Fruit fly (Drosophila melanogaster) whole organism, embryonic: Measurements from ENCODE around the gene RhoGAP18B.

Source experiments
- Adf1 ChIP-seq: fragments of 200-800 bp; sonication (Bioruptor generic); IDR thresholded peaks from 2 replicates; pipeline ENCODE4 v1.3.6; 2022; ENCODE audit warnings: missing biosample characterization, missing genetic modification characterization
- CG10267 ChIP-seq: fragments of 200-800 bp; sonication (Bioruptor generic); optimal IDR thresholded peaks from 2 replicates; lab custom pipeline; 2018; ENCODE audit warnings: missing biosample characterization, mild to moderate bottlenecking, missing genetic modification characterization, moderate library complexity
- CG10274 ChIP-seq: fragments of 200-800 bp; sonication (Bioruptor generic); optimal IDR thresholded peaks from 3 replicates; lab custom pipeline; 2017; ENCODE audit warnings: missing biosample characterization, mild to moderate bottlenecking, missing genetic modification characterization
- CG12104 ChIP-seq: fragments of 200-800 bp; sonication (Bioruptor generic); optimal IDR thresholded peaks from 3 replicates; lab custom pipeline; 2016; ENCODE audit warnings: missing biosample characterization, missing genetic modification characterization
- CG12155 ChIP-seq: fragments of 200-800 bp; sonication (Bioruptor generic); optimal IDR thresholded peaks from 3 replicates; lab custom pipeline; 2016; ENCODE audit warnings: missing biosample characterization, missing genetic modification characterization
- CG12942 ChIP-seq: fragments of 200-800 bp; sonication (Bioruptor generic); optimal IDR thresholded peaks from 3 replicates; lab custom pipeline; 2016; ENCODE audit warnings: missing biosample characterization, missing genetic modification characterization
- CG15696 ChIP-seq: fragments of 200-800 bp; sonication (Bioruptor generic); optimal IDR thresholded peaks from 2 replicates; lab custom pipeline; 2019; ENCODE audit warnings: missing biosample characterization, mild to moderate bottlenecking, missing genetic modification characterization, moderate library complexity
- CG17186 ChIP-seq: fragments of 200-800 bp; sonication (Bioruptor generic); optimal IDR thresholded peaks from 3 replicates; lab custom pipeline; 2017; ENCODE audit warnings: missing biosample characterization, missing genetic modification reagents, missing genetic modification characterization
- CG17361 ChIP-seq: fragments of 200-800 bp; sonication (Bioruptor generic); IDR thresholded peaks from 3 replicates; pipeline ENCODE4 v1.3.6; 2022; ENCODE audit warnings: missing biosample characterization, missing genetic modification characterization
- CG18619 ChIP-seq: fragments of 200-800 bp; sonication (Bioruptor generic); optimal IDR thresholded peaks from 3 replicates; lab custom pipeline; 2017; ENCODE audit warnings: missing biosample characterization, mild to moderate bottlenecking, missing genetic modification characterization
- CG30403 ChIP-seq: fragments of 200-800 bp; sonication (Bioruptor generic); optimal IDR thresholded peaks from 3 replicates; lab custom pipeline; 2016; ENCODE audit warnings: missing biosample characterization, missing genetic modification characterization
- CG31365 ChIP-seq: fragments of 200-800 bp; sonication (Bioruptor generic); optimal IDR thresholded peaks from 2 replicates; lab custom pipeline; 2018; ENCODE audit warnings: missing biosample characterization, mild to moderate bottlenecking, missing genetic modification characterization
- CG33557 ChIP-seq: fragments of 200-800 bp; sonication (Bioruptor generic); optimal IDR thresholded peaks from 2 replicates; lab custom pipeline; 2019; ENCODE audit warnings: missing biosample characterization, mild to moderate bottlenecking, missing genetic modification characterization, moderate library complexity
- CG34376 ChIP-seq: fragments of 200-800 bp; sonication (Bioruptor generic); optimal IDR thresholded peaks from 2 replicates; lab custom pipeline; 2018; ENCODE audit warnings: missing biosample characterization, mild to moderate bottlenecking, missing genetic modification characterization
- CG7987 ChIP-seq: fragments of 200-800 bp; sonication (Bioruptor generic); optimal IDR thresholded peaks from 2 replicates; lab custom pipeline; 2018; ENCODE audit warnings: missing biosample characterization, mild to moderate bottlenecking, missing genetic modification characterization, moderate library complexity
- Dbx ChIP-seq: fragments of 200-800 bp; sonication (Bioruptor generic); IDR thresholded peaks from 3 replicates; pipeline ENCODE4 v1.3.6; 2022; ENCODE audit warnings: missing biosample characterization, missing genetic modification characterization
- Drgx ChIP-seq: fragments of 200-800 bp; sonication (Bioruptor generic); IDR thresholded peaks from 2 replicates; pipeline ENCODE4 v1.3.6; 2022; ENCODE audit warnings: missing biosample characterization, missing genetic modification characterization
- Eip74EF ChIP-seq, 2 experiments: fragments of 200-800 bp in 1 of 2; fragments of >200 bp in 1 of 2; sonication (Bioruptor generic) in 1 of 2; optimal IDR thresholded peaks; 2 replicates each; lab custom pipeline; 2017 to 2019; ENCODE audit warnings: missing biosample characterization in 2 of 2, missing genetic modification characterization in 2 of 2, mild to moderate bottlenecking in 1 of 2, moderate library complexity in 1 of 2
- Fer1 ChIP-seq: fragments of 200-800 bp; sonication (Bioruptor generic); optimal IDR thresholded peaks from 2 replicates; lab custom pipeline; 2017; ENCODE audit warnings: missing biosample characterization, mild to moderate bottlenecking, missing genetic modification characterization
- Gsc ChIP-seq: fragments of 200-800 bp; sonication (Bioruptor generic); IDR thresholded peaks from 2 replicates; pipeline ENCODE4 v1.3.6; 2022; ENCODE audit warnings: missing biosample characterization, missing genetic modification characterization
- Hr3 ChIP-seq: fragments of 200-800 bp; sonication (Bioruptor generic); optimal IDR thresholded peaks from 3 replicates; lab custom pipeline; 2016; ENCODE audit warnings: missing biosample characterization, missing genetic modification characterization
- Hsf ChIP-seq: fragments of 200-800 bp; sonication (Bioruptor generic); optimal IDR thresholded peaks from 3 replicates; lab custom pipeline; 2016; ENCODE audit warnings: missing biosample characterization, missing genetic modification characterization
- Lpt ChIP-seq: fragments of >200 bp; optimal IDR thresholded peaks from 2 replicates; lab custom pipeline; 2018; ENCODE audit warnings: missing biosample characterization, missing genetic modification characterization
- MESR4 ChIP-seq: fragments of 200-800 bp; sonication (Bioruptor generic); optimal IDR thresholded peaks from 2 replicates; lab custom pipeline; 2018; ENCODE audit warnings: missing biosample characterization, mild to moderate bottlenecking, missing genetic modification characterization, moderate library complexity
- Nf-YA ChIP-seq: fragments of 200-800 bp; sonication (Bioruptor generic); IDR thresholded peaks from 2 replicates; pipeline ENCODE4 v1.3.6; 2022; ENCODE audit warnings: missing biosample characterization, missing genetic modification characterization
- Pdp1 ChIP-seq, 2 experiments: fragments of 200-800 bp; sonication (Bioruptor generic); optimal IDR thresholded peaks; 3 replicates each; lab custom pipeline; 2016; ENCODE audit warnings: missing biosample characterization in 2 of 2, missing genetic modification characterization in 2 of 2, mild to moderate bottlenecking in 1 of 2, moderate library complexity in 1 of 2
- Ssrp ChIP-seq: fragments of 200-800 bp; sonication (Bioruptor generic); optimal IDR thresholded peaks from 2 replicates; lab custom pipeline; 2018; ENCODE audit warnings: missing biosample characterization, mild to moderate bottlenecking, missing genetic modification characterization, moderate library complexity
- TFAM ChIP-seq: fragments of 200-800 bp; sonication (Bioruptor generic); optimal IDR thresholded peaks from 2 replicates; lab custom pipeline; 2017; ENCODE audit warnings: missing biosample characterization, missing genetic modification characterization, inconsistent platforms
- al ChIP-seq: fragments of 200-800 bp; sonication (Bioruptor generic); IDR thresholded peaks from 2 replicates; pipeline ENCODE4 v1.3.6; 2022; ENCODE audit warnings: missing biosample characterization, missing genetic modification characterization
- ash1 ChIP-seq: fragments of 200-800 bp; sonication (Bioruptor generic); optimal IDR thresholded peaks from 2 replicates; lab custom pipeline; 2018; ENCODE audit warnings: missing biosample characterization, mild to moderate bottlenecking, missing genetic modification characterization
- cato ChIP-seq: fragments of 200-800 bp; sonication (Bioruptor generic); optimal IDR thresholded peaks from 2 replicates; lab custom pipeline; 2016; ENCODE audit warnings: missing biosample characterization, missing genetic modification characterization, borderline replicate concordance
- crc ChIP-seq: fragments of 200-800 bp; sonication (Bioruptor generic); optimal IDR thresholded peaks from 2 replicates; lab custom pipeline; 2016; ENCODE audit warnings: missing biosample characterization, missing genetic modification characterization
- crol ChIP-seq: fragments of 200-800 bp; sonication (Bioruptor generic); IDR thresholded peaks from 2 replicates; pipeline ENCODE4 v1.3.6; 2022; ENCODE audit warnings: missing biosample characterization, missing genetic modification characterization
- dati ChIP-seq: fragments of 200-800 bp; sonication (Bioruptor generic); IDR thresholded peaks from 2 replicates; pipeline ENCODE4 v1.3.6; 2022; ENCODE audit warnings: missing biosample characterization, missing genetic modification characterization
- dpn ChIP-seq, 2 experiments: fragments of 200-800 bp; sonication (Bioruptor generic); optimal IDR thresholded peaks; 3 replicates each; lab custom pipeline; 2016; ENCODE audit warnings: missing biosample characterization in 2 of 2, missing genetic modification characterization in 2 of 2
- emc ChIP-seq: fragments of 200-800 bp; sonication (Bioruptor generic); optimal IDR thresholded peaks from 2 replicates; lab custom pipeline; 2016; ENCODE audit warnings: missing biosample characterization, missing genetic modification characterization
- fd3F ChIP-seq: fragments of 200-800 bp; sonication (Bioruptor generic); optimal IDR thresholded peaks from 2 replicates; lab custom pipeline; 2018; ENCODE audit warnings: missing biosample characterization, mild to moderate bottlenecking, missing genetic modification characterization, moderate library complexity
- gce ChIP-seq: fragments of 200-800 bp; sonication (Bioruptor generic); IDR thresholded peaks from 3 replicates; pipeline ENCODE4 v1.3.6; 2022; ENCODE audit warnings: missing biosample characterization, missing genetic modification characterization
- gem ChIP-seq: fragments of 200-800 bp; sonication (Bioruptor generic); optimal IDR thresholded peaks from 2 replicates; lab custom pipeline; 2019; ENCODE audit warnings: missing biosample characterization, mild to moderate bottlenecking, missing genetic modification characterization, moderate library complexity
- gt ChIP-seq: fragments of 200-800 bp; sonication (Bioruptor generic); IDR thresholded peaks from 2 replicates; pipeline ENCODE4 v1.3.6; 2022; ENCODE audit warnings: missing biosample characterization, missing genetic modification characterization
- h ChIP-seq: fragments of >200 bp; optimal IDR thresholded peaks from 2 replicates; lab custom pipeline; 2017
- kah ChIP-seq: fragments of 200-800 bp; sonication (Bioruptor generic); optimal IDR thresholded peaks from 2 replicates; lab custom pipeline; 2018; ENCODE audit warnings: missing biosample characterization, mild to moderate bottlenecking, missing genetic modification characterization
- klu ChIP-seq: fragments of 200-800 bp; sonication (Bioruptor generic); IDR thresholded peaks from 2 replicates; pipeline ENCODE4 v1.3.6; 2022; ENCODE audit warnings: missing biosample characterization, missing genetic modification characterization
- kni ChIP-seq: fragments of 200-800 bp; sonication (Bioruptor generic); optimal IDR thresholded peaks from 3 replicates; lab custom pipeline; 2017; ENCODE audit warnings: mild to moderate bottlenecking, missing biosample characterization, missing genetic modification reagents, missing genetic modification characterization
- maf-S ChIP-seq: fragments of 200-800 bp; sonication (Bioruptor generic); optimal IDR thresholded peaks from 2 replicates; lab custom pipeline; 2016; ENCODE audit warnings: missing biosample characterization, missing genetic modification characterization
- pfk ChIP-seq: fragments of 200-800 bp; sonication (Bioruptor generic); optimal IDR thresholded peaks from 2 replicates; lab custom pipeline; 2018; ENCODE audit warnings: missing biosample characterization, mild to moderate bottlenecking, missing genetic modification characterization, moderate library complexity
- pnt ChIP-seq: fragments of 200-800 bp; sonication (Bioruptor generic); optimal IDR thresholded peaks from 3 replicates; lab custom pipeline; 2016; ENCODE audit warnings: missing biosample characterization, missing genetic modification characterization
- sisA ChIP-seq: fragments of 200-800 bp; sonication (Bioruptor generic); IDR thresholded peaks from 2 replicates; pipeline ENCODE4 v1.3.6; 2022; ENCODE audit warnings: missing biosample characterization, missing genetic modification characterization
- slp2 ChIP-seq: fragments of 200-800 bp; sonication (Bioruptor generic); optimal IDR thresholded peaks from 2 replicates; lab custom pipeline; 2016; ENCODE audit warnings: missing biosample characterization, missing genetic modification characterization
- sug ChIP-seq: fragments of 200-800 bp; optimal IDR thresholded peaks from 2 replicates; lab custom pipeline; 2019; ENCODE audit warnings: missing biosample characterization, mild to moderate bottlenecking, missing genetic modification characterization, moderate library complexity
- tgo ChIP-seq: fragments of 200-800 bp; sonication (Bioruptor generic); IDR thresholded peaks from 3 replicates; pipeline ENCODE4 v1.3.6; 2022; ENCODE audit warnings: missing biosample characterization, missing genetic modification characterization
- usp ChIP-seq: fragments of >200 bp; optimal IDR thresholded peaks from 2 replicates; lab custom pipeline; 2017; ENCODE audit warnings: missing biosample characterization, missing genetic modification characterization

RhoGAP18B gene

dm6 chrX:19146421-19146952 lies 20.4 kb downstream of the RhoGAP18B start (continued):
- TF ChIP-seq TFAM (GFP tag; lab: Kevin White, UChicago) (no peak), tgo (no peak), CG10274 (GFP tag; lab: Kevin White, UChicago) (no peak), Hr3 (GFP tag; lab: Kevin White, UChicago) (peak; percentile 20), CG30403 (peak; percentile 46), usp (GFP tag; lab: Kevin White, UChicago) (no peak), slp2 (GFP tag; lab: Kevin White, UChicago) (no peak), CG10267 (tag; lab: Kevin White, UChicago) (no peak), Lpt (GFP tag; lab: Kevin White, UChicago) (no peak), dpn (GFP tag; optimal IDR thresholded peaks at IDR 0.05; lab: Kevin White, UChicago) (peak; percentile 17 to 42), CG17361 (GFP tag; lab: Robert Waterston, UW) (no peak), emc (GFP tag; lab: Kevin White, UChicago) (no peak), Eip74EF (GFP tag; optimal IDR thresholded peaks at IDR 0.05; lab: Kevin White, UChicago) (peak in 1 of 2 experiments; percentile 28), CG31365 (tag; lab: Kevin White, UChicago) (no peak), fd3F (GFP tag; lab: Kevin White, UChicago) (no peak), crol (GFP tag; lab: Robert Waterston, UW) (peak; percentile 66), pfk (GFP tag; lab: Kevin White, UChicago) (no peak), crc (GFP tag; lab: Kevin White, UChicago) (no peak), dati (no peak), CG33557 (no peak), cato (GFP tag; lab: Kevin White, UChicago) (no peak), al (GFP tag; lab: Robert Waterston, UW) (no peak), Dbx (GFP tag; lab: Robert Waterston, UW) (0 out of 3 replicates have a peak, but pooled peaks have one; percentile 19), CG12942 (GFP tag; lab: Kevin White, UChicago) (no peak), Adf1 (GFP tag; lab: Robert Waterston, UW) (no peak; the same call in 1 of the 2 replicates), CG17186 (GFP tag; lab: Kevin White, UChicago) (no peak), Drgx (GFP tag; lab: Robert Waterston, UW) (peak; percentile 11; the same call in 1 of the 2 replicates), Fer1 (GFP tag; lab: Kevin White, UChicago) (no peak), CG15696 (no peak), maf-S (no peak), klu (GFP tag; lab: Robert Waterston, UW) (no peak), Pdp1 (GFP tag; optimal IDR thresholded peaks at IDR 0.05; lab: Kevin White, UChicago) (peak; percentile 12 to 60), gce (GFP tag; lab: Robert Waterston, UW) (no peak), CG7987 (GFP tag; lab: Kevin White, UChicago) (peak; percentile 15), Ssrp (tag; lab: Kevin White, UChicago) (peak; percentile 17), CG12155 (GFP tag; lab: Kevin White, UChicago) (peak; percentile 12), Gsc (no peak), Nf-YA (GFP tag; lab: Robert Waterston, UW) (no peak), sisA (no peak), CG18619 (GFP tag; lab: Kevin White, UChicago) (no peak), kah (GFP tag; lab: Kevin White, UChicago) (no peak), CG12104 (no peak), CG34376 (GFP tag; lab: Kevin White, UChicago) (no peak), MESR4 (GFP tag; lab: Kevin White, UChicago) (no peak), h (lab: Kevin White, UChicago) (no peak), pnt (GFP tag; lab: Kevin White, UChicago) (peak; percentile 11), ash1 (GFP tag; lab: Kevin White, UChicago) (no peak), gt (GFP tag; lab: Robert Waterston, UW) (no peak), sug (tag; lab: Kevin White, UChicago) (peak; percentile 30), kni (GFP tag; lab: Kevin White, UChicago) (no peak), gem (peak; percentile 56), Hsf (peak; percentile 43)
